Worm (Caenorhabditis elegans) whole organism, L2 larva: ENCODE measurements around the gene fbxb-114.

Experiments used
- F13H6.1 ChIP-seq: sonication (generic microtip); optimal IDR thresholded peaks from 2 replicates; lab custom pipeline; 2016; ENCODE audit warnings: missing genetic modification characterization, missing compliant biosample characterization
- R02D3.7 ChIP-seq: fragments of 150-350 bp; optimal IDR thresholded peaks from 2 replicates; lab custom pipeline; 2014; ENCODE audit warnings: missing biosample characterization, missing genetic modification characterization
- ZK546.5 ChIP-seq: sonication (generic microtip); optimal IDR thresholded peaks from 2 replicates; lab custom pipeline; 2017; ENCODE audit warnings: missing biosample characterization, missing genetic modification characterization
- crh-2 ChIP-seq: sonication (generic microtip); optimal IDR thresholded peaks from 2 replicates; lab custom pipeline; 2017; ENCODE audit warnings: missing biosample characterization, missing genetic modification characterization
- egl-27 ChIP-seq: sonication (generic microtip); optimal IDR thresholded peaks from 3 replicates; lab custom pipeline; 2017; ENCODE audit warnings: missing biosample characterization, missing genetic modification reagents, missing genetic modification characterization
- nhr-11 ChIP-seq: fragments of 150-350 bp; optimal IDR thresholded peaks from 2 replicates; lab custom pipeline; 2014; ENCODE audit warnings: missing biosample characterization, missing genetic modification characterization
- nhr-12 ChIP-seq: fragments of 150-350 bp; optimal IDR thresholded peaks from 2 replicates; lab custom pipeline; 2014; ENCODE audit warnings: missing biosample characterization, missing genetic modification characterization
- nhr-23 ChIP-seq: fragments of 150-350 bp; optimal IDR thresholded peaks from 2 replicates; lab custom pipeline; 2014; ENCODE audit warnings: missing biosample characterization, missing genetic modification reagents, missing genetic modification characterization
- nhr-237 ChIP-seq: fragments of 150-350 bp; optimal IDR thresholded peaks from 2 replicates; lab custom pipeline; 2014; ENCODE audit warnings: missing biosample characterization, missing genetic modification characterization
- nhr-6 ChIP-seq: fragments of 150-350 bp; optimal IDR thresholded peaks from 2 replicates; lab custom pipeline; 2014; ENCODE audit warnings: missing biosample characterization, missing genetic modification characterization
- peb-1 ChIP-seq: fragments of 150-350 bp; optimal IDR thresholded peaks from 2 replicates; lab custom pipeline; 2014; ENCODE audit warnings: missing biosample characterization, missing genetic modification characterization
- unc-39 ChIP-seq: fragments of 150-350 bp; optimal IDR thresholded peaks from 2 replicates; lab custom pipeline; 2014; ENCODE audit warnings: missing biosample characterization, missing genetic modification characterization
- unc-55 ChIP-seq: fragments of 150-350 bp; sonication (generic microtip); optimal IDR thresholded peaks from 3 replicates; lab custom pipeline; 2014; ENCODE audit warnings: missing biosample characterization, missing genetic modification reagents, missing genetic modification characterization
- unc-62 ChIP-seq: fragments of 150-350 bp; optimal IDR thresholded peaks from 2 replicates; lab custom pipeline; 2014; ENCODE audit warnings: missing biosample characterization, missing genetic modification reagents, missing genetic modification characterization

- no peak for TF ChIP-seq nhr-23 (tag; lab: Kevin White, UChicago)
- TF ChIP-seq ZK546.5 (tag; lab: Kevin White, UChicago): no peak
- no peak for TF ChIP-seq nhr-11 (tag; lab: Kevin White, UChicago)
- no peak for TF ChIP-seq F13H6.1
- no peak for TF ChIP-seq peb-1
- TF ChIP-seq nhr-12: no peak
- TF ChIP-seq nhr-237: no peak
- TF ChIP-seq egl-27 (tag; lab: Kevin White, UChicago): no peak
- no peak for TF ChIP-seq unc-55 (GFP tag; lab: Kevin White, UChicago)
- TF ChIP-seq R02D3.7 (tag; lab: Kevin White, UChicago): no peak
- no peak for TF ChIP-seq unc-62 (GFP tag; lab: Kevin White, UChicago)
- TF ChIP-seq nhr-6 (tag; lab: Kevin White, UChicago): no peak
- no peak for TF ChIP-seq crh-2
- no peak for TF ChIP-seq unc-39 (tag; lab: Kevin White, UChicago)
These were observed 29.9 kb upstream of the fbxb-114 start, which contains the start of gene F39F10.3 for ce11 chrX:16891683-16892082.
